Fruit fly (Drosophila melanogaster): ENCODE measurements around the gene nesd.

The nesd gene

DNA sequence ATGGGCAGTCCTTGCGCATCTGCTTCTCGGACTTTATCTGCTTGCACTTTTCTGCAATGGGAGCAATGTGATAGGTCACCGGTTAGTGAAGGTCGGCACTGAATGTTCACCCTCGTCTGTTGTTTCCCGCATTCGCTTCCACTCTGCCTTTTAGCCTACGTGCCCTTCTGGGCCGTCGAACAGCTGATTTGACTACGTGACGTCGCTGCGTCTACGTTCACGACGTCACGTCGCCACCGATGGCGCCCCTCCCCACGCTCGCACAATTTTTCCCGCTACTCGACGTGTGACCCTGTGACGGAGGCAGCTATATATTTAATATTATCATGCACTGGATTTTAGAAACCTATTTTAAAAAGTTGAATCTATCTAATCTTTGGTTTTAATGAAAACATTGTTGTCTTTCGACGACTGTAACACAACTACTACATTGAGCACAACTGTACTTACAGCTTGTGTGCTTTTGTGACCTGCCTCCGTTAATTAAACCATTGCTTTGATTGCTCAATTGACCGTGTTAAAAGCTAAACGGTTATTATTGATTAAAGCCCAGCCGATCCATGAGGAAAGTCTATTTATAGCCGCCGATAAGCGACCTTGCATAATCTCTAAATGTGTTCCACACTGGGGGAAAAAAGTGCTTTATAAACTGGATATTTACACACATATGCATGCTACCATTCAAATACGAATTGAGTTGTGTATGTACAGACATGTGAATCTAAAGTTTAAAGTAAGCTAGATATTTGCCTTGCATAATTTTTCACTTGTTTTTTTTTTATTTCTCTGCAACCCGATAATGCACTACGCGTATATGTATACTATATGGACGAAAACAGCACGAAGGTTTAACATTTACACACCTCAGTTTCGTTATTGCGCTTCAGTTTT is 10.6 kb upstream of the nesd start (continued):
- TF ChIP-seq Eip75B (GFP tag; optimal IDR thresholded peaks at IDR 0.05) (no peak), OdsH (GFP tag; optimal IDR thresholded peaks at IDR 0.05) (peak; percentile 54), achi (GFP tag; optimal IDR thresholded peaks at IDR 0.05) (peak; percentile 8), pdm3 (GFP tag; optimal IDR thresholded peaks at IDR 0.05) (peak; percentile 54), Eip78C (GFP tag) (peak; percentile 77), fd85E (GFP tag; optimal IDR thresholded peaks at IDR 0.05) (peak; percentile 35), CG15336 (GFP tag; IDR thresholded peaks at IDR 0.05) (peak; percentile 45; the same call in 1 of the 2 replicates), topi (GFP tag; optimal IDR thresholded peaks at IDR 0.05) (peak; percentile 30), CG8632 (GFP tag; optimal IDR thresholded peaks at IDR 0.05) (peak; percentile 42), eg (GFP tag; IDR thresholded peaks at IDR 0.05) (0 out of 3 replicates have a peak, but pooled peaks have one; percentile 36)

DNA sequence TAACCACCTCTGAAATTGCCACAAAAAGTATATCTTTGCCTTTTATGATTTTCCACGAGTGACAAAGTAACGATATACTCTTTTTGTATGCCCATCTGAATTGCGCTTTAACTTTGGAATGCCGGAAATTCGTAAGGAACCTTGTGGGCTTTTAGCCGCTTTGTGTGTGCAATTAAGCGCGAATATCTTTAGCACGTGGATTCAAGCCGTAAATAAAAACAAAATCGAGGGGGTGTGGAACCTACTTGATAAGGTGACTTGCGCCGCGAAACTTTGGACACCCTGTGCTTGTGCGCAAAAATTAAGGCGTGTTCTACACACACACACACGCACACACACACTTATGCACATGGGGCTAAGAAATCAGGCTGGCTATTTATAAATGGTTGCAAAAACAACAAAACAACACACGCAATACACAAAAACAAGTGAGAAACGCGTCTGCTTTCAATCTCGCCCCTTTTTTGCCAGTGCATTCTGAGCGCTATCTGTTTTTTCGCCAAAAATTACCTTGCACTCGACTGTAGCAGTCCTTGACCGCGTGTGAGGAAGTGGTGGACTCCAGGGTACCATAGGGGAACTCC is 9.6 kb upstream of the nesd start:
- no peak for TF ChIP-seq CG6808 (GFP tag; optimal IDR thresholded peaks at IDR 0.05)
- no peak for TF ChIP-seq pdm3 (GFP tag; optimal IDR thresholded peaks at IDR 0.05)
- peak; percentile 0 for TF ChIP-seq CG6276 (GFP tag; optimal IDR thresholded peaks at IDR 0.05)
- 0 out of 3 replicates have a peak, but pooled peaks have one; percentile 31 for TF ChIP-seq CG6163 (GFP tag; IDR thresholded peaks at IDR 0.05)
- no peak for TF ChIP-seq CG15336 (GFP tag; IDR thresholded peaks at IDR 0.05)
- no peak for TF ChIP-seq CG10669 (GFP tag; optimal IDR thresholded peaks at IDR 0.05)
- no peak for TF ChIP-seq dac (GFP tag; optimal IDR thresholded peaks at IDR 0.05)
- peak; percentile 8 for TF ChIP-seq CG9139 (GFP tag; optimal IDR thresholded peaks at IDR 0.05)
- no peak for TF ChIP-seq CG31627 (GFP tag; optimal IDR thresholded peaks at IDR 0.05)
- TF ChIP-seq ss (GFP tag; optimal IDR thresholded peaks at IDR 0.05) = peak; percentile 47 to 48
- peak; percentile 36 for TF ChIP-seq dsx (GFP tag; optimal IDR thresholded peaks at IDR 0.05; ENCODE audit: poor library complexity, severe bottlenecking)
- TF ChIP-seq Sox15 (GFP tag; optimal IDR thresholded peaks at IDR 0.05) = no peak
- no peak for TF ChIP-seq acj6 (GFP tag; optimal IDR thresholded peaks at IDR 0.05)
- peak; percentile 47 for TF ChIP-seq svp (GFP tag)
- TF ChIP-seq Eip93F (GFP tag; optimal IDR thresholded peaks at IDR 0.05) = peak; percentile 53
- TF ChIP-seq CG8119 (GFP tag; IDR thresholded peaks at IDR 0.05) = 0 out of 3 replicates have a peak, but pooled peaks have one; percentile 35
- 0 out of 3 replicates have a peak, but pooled peaks have one; percentile 5 for TF ChIP-seq eg (GFP tag; IDR thresholded peaks at IDR 0.05)

DNA sequence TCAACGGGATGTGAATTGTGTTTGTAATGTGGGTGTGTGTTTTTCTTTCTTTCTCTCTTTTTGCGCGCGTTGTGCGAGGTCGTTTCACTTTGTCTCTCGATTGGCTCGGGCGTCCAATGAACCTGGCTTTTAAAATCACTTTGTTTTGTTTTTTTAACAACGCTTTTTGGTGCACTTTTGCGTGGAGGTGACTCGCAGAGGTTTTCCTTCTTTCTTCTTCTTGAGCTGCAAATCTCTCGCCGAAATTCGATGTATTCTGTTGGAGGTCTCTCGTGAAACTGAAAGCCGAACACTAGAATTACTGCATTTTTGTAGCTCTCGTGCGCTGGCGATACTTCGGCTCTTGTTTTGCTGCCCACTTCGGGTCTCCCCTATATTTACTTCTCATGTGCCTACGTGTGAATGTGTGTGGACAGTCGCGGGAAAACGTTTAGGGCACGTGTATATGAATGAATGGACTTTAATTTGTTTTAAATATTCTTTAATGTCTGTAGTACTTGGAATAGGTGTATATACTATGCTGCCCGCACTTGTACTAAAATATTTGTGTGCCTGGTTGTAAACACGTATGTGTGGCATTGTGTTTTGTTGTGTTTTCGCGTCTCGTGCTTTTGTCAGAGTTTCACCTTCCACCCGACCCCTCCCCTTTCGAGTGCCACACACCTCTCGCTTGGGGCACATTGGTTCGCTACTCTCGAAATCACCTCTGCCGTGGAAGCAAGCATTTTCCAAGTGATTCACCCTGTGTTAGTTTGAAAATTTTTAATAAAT is 8.8 kb upstream of the nesd start, which contains the start of gene fok:
Gene fok, minus strand, starts transcription at position 286 of the 771 bp plus-strand sequence.
- peak; percentile 98 for TF ChIP-seq Ets96B (tag; optimal IDR thresholded peaks at IDR 0.05)
- TF ChIP-seq CG3919 (GFP tag; optimal IDR thresholded peaks at IDR 0.05) = peak; percentile 98
- peak; percentile 99 for TF ChIP-seq Eip75B (GFP tag; optimal IDR thresholded peaks at IDR 0.05)
- TF ChIP-seq CG6163 (GFP tag; IDR thresholded peaks at IDR 0.05) = peak; percentile 96
- TF ChIP-seq fd59A (GFP tag; optimal IDR thresholded peaks at IDR 0.05) = peak; percentile 96
- TF ChIP-seq CG3032 (tag; optimal IDR thresholded peaks at IDR 0.05) = peak; percentile 97
- peak; percentile 97 for TF ChIP-seq CG32006 (GFP tag; optimal IDR thresholded peaks at IDR 0.05)
- TF ChIP-seq CG10669 (GFP tag; optimal IDR thresholded peaks at IDR 0.05) = peak; percentile 97
- TF ChIP-seq salr (GFP tag; optimal IDR thresholded peaks at IDR 0.05) = peak; percentile 91 to 95
- peak; percentile 98 for TF ChIP-seq vri (GFP tag; optimal IDR thresholded peaks at IDR 0.05)
- peak; percentile 97 for TF ChIP-seq cyc (GFP tag; optimal IDR thresholded peaks at IDR 0.05)
- peak; percentile 99 for TF ChIP-seq CG15336 (GFP tag; IDR thresholded peaks at IDR 0.05)
- peak; percentile 98 for TF ChIP-seq Hr4 (GFP tag; optimal IDR thresholded peaks at IDR 0.05)
- TF ChIP-seq Smox (GFP tag; optimal IDR thresholded peaks at IDR 0.05) = peak; percentile 98
- TF ChIP-seq Blimp-1 (GFP tag; optimal IDR thresholded peaks at IDR 0.05) = peak; percentile 93
- peak; percentile 98 for TF ChIP-seq topi (GFP tag; optimal IDR thresholded peaks at IDR 0.05)
- peak; percentile 92 for TF ChIP-seq Gug (GFP tag; IDR thresholded peaks at IDR 0.05)
- peak; percentile 96 for TF ChIP-seq CG16779 (tag; optimal IDR thresholded peaks at IDR 0.05)
- peak; percentile 97 for TF ChIP-seq acj6 (GFP tag; optimal IDR thresholded peaks at IDR 0.05)
- peak; percentile 97 for TF ChIP-seq CG10631 (GFP tag; optimal IDR thresholded peaks at IDR 0.05)
- TF ChIP-seq CG31627 (GFP tag; optimal IDR thresholded peaks at IDR 0.05) = peak; percentile 98
- peak; percentile 97 for TF ChIP-seq Lpt (GFP tag; optimal IDR thresholded peaks at IDR 0.05)
- peak; percentile 95 for TF ChIP-seq CG9139 (GFP tag; optimal IDR thresholded peaks at IDR 0.05)
- peak; percentile 98 for TF ChIP-seq pdm3 (GFP tag; optimal IDR thresholded peaks at IDR 0.05)
- TF ChIP-seq CG11902 (GFP tag; optimal IDR thresholded peaks at IDR 0.05) = peak; percentile 95
- peak; percentile 97 for TF ChIP-seq CG8632 (GFP tag; optimal IDR thresholded peaks at IDR 0.05)
- peak; percentile 97 for TF ChIP-seq OdsH (GFP tag; optimal IDR thresholded peaks at IDR 0.05)
- TF ChIP-seq Met (GFP tag; optimal IDR thresholded peaks at IDR 0.05) = peak; percentile 99
- peak; percentile 98 for TF ChIP-seq ss (GFP tag; optimal IDR thresholded peaks at IDR 0.05)
